Worm (Caenorhabditis elegans): Measurements from ENCODE around the gene ZK666.15.
"Not testable (repeated sequence)": the region's sequence is repeated elsewhere in the genome, so short reads cannot be mapped to it uniquely, and the experiment has no call there.

Gene ZK666.15

DNA sequence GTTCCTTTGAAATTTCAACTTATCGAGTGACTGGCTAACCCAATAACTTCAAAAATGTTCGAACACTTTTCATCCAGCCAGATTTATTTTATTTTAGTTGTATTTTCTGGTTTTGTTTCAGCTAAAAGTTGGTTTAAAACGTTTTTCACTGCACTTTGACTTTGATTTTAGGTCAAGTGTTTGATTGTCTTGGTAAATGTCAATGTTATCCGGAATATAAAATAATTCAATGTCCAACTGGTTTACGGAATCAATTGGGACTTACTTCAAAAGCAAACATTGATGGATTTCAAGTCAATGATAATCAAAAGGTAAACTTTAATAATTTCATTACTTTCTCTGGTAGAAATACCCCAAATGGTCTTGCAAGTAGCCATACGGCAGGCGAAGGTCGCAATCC lies 3.0 kb upstream of the ZK666.15 start:
- TF ChIP-seq him-1 (tag; optimal IDR thresholded peaks at IDR 0.05) (no peak), dao-5 (tag; optimal IDR thresholded peaks at IDR 0.05) (no peak), W03F9.2 (tag; optimal IDR thresholded peaks at IDR 0.05) (no peak)

DNA sequence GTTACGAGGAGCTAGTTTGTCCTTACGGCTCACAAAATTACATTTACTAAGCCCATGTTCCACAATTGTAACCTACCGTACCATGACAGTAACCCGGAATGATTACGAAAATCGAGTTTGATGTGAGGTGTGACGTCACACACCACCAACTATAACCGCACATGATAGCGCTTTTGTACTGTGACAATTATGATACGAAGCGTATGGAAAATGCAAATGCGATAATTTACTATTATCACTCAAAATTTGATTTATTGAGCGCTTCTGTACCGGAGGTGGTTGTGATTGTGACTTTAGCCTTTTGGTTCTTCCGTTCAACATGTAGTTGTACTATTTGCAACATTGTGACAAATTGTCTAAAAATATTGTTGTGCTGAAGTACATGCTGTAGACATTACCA lies 1.2 kb upstream of the ZK666.15 start:
- no peak for TF ChIP-seq dao-5 (tag; optimal IDR thresholded peaks at IDR 0.05)
- TF ChIP-seq him-1 (tag; optimal IDR thresholded peaks at IDR 0.05), result no peak
- TF ChIP-seq W03F9.2 (tag; optimal IDR thresholded peaks at IDR 0.05), result no peak

DNA sequence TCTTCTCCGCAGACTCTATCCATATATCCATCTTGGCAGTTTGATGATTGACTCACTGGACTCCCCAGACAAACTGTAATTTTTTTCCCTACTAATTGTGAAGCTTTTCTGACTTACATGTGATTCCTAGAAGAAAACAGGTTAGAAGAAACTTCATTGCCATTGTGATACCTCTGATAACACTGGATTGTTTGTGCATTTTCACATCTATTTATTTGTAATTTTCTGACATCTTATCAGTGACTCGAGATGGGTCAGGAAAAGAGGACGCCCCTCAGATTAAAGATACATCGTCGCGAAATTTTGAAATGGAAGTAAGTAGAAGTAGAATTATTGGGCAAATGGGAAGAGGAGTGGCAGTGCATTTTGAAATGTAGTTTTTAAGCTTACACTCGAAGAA lies 3.5 kb downstream of the ZK666.15 start, which contains the start of gene clec-61:
Gene clec-61, minus strand, starts transcription at position 209 of the 400 bp plus-strand sequence.
- TF ChIP-seq him-1 (tag; optimal IDR thresholded peaks at IDR 0.05) (no peak), W03F9.2 (tag; optimal IDR thresholded peaks at IDR 0.05) (no peak), dao-5 (tag; optimal IDR thresholded peaks at IDR 0.05) (no peak)

DNA sequence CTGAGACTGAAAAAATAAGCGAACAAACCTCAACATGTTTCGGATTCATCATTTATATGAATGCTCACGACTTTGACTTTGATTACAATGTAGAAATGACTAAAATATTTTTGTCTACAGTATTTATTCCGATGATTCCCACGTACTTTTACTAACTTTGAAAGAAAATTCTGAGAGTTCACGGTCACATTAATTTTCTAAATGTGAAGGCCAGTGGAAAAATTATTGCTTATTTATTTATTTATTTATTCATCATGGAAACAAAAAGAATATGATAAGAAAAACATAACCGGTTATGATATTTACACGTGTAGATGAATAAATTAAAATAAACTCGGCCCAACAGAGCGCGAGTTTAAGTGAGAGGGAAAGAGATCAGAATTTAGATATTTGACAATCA lies 6.2 kb downstream of the ZK666.15 start, which contains the start of gene ZK666.8:
Gene ZK666.8, minus strand, starts transcription at position 101 of the 400 bp plus-strand sequence.
- TF ChIP-seq dao-5, him-1, W03F9.2 (tag; optimal IDR thresholded peaks at IDR 0.05): not testable (repeated sequence)

DNA sequence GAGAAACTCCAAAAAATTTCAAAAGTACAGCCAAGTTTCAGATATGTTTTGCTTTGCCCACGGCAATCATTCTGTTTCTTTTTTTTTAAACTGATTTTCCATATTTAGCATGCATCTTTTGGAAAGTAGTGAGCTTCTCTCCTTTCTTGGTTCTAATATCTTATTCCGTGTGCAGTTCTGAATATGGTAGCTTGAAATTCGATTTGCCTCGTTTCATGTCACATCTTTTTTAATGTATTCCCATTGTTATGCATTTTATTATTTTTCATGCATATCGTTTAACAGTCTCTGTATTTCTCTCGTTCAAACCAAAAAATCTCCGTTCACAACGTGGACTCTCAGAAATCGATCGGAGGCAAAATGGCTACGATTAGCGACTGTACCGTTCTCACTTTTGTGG lies 7.6 kb downstream of the ZK666.15 start, which contains the start of gene ZK666.14:
Gene ZK666.14, plus strand, starts transcription at position 301 of the 400 bp plus-strand sequence.
- TF ChIP-seq W03F9.2 (tag; optimal IDR thresholded peaks at IDR 0.05), result no peak
- TF ChIP-seq dao-5 (tag; optimal IDR thresholded peaks at IDR 0.05), result no peak
- TF ChIP-seq him-1 (tag; optimal IDR thresholded peaks at IDR 0.05), result no peak

DNA sequence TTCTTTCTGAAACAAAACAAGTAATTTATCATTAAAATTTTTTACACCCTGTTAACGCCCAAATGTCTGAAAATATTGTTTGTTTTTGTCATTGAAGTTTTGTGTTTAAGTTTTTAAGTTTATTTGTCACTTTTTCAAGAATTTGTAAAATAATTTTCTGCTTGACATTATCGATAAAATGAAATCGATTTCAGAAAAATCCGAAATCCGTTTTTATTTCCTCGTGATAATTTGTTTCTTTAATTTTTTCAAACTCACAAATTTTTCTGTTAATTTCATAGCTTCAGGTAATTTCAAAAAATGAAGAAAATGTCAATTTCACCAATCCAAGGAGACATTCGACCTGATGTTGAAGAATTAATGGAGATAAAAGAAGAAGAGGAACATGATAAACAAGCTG lies 9.1 kb downstream of the ZK666.15 start, which contains the start of gene ZK666.12:
Gene ZK666.12, plus strand, starts transcription at position 301 of the 400 bp plus-strand sequence.
- no peak for TF ChIP-seq dao-5 (tag; optimal IDR thresholded peaks at IDR 0.05)
- no peak for TF ChIP-seq him-1 (tag; optimal IDR thresholded peaks at IDR 0.05)
- no peak for TF ChIP-seq W03F9.2 (tag; optimal IDR thresholded peaks at IDR 0.05)

DNA sequence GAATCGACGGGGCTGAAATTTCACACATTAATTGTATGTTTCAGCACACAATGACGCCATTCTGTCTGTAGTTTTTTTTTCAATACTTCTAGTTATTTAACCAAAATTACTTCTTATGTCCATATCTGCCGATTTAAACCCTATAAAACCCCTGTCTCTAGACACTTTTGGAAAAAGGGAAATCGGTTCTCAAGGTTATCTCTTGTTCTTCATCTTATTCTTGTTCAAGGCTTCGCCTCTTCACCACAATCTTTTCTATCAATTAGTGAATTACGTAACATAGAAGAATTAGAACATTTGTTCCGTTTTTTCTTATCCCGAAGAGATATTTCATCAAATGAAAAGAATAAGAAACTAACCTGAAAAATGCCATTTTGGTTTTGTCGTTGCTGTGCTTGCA lies 13.8 kb downstream of the ZK666.15 start:
- TF ChIP-seq W03F9.2 (tag; optimal IDR thresholded peaks at IDR 0.05), result no peak

DNA sequence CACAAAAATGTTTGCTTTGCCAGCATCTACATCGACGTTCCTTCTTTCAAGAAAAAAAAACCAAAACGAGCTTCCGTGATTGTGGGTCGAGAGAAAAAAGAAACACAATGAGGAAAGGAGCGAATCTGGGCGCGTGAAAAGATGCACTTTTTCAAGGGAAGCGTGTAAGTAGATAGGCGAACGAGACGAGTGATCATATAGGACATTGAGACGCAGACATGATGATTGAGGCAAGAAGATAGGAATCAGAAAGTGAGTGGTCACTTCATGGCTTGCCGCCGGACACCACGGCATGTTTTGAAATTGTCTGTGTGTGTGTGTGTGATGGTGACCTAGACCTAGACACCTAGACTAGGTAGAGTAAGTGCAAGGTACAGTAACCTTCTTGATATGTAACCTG lies 14.7 kb downstream of the ZK666.15 start:
- TF ChIP-seq him-1 (tag; optimal IDR thresholded peaks at IDR 0.05) (no peak), W03F9.2 (tag; optimal IDR thresholded peaks at IDR 0.05) (no peak), dao-5 (tag; optimal IDR thresholded peaks at IDR 0.05) (no peak)

DNA sequence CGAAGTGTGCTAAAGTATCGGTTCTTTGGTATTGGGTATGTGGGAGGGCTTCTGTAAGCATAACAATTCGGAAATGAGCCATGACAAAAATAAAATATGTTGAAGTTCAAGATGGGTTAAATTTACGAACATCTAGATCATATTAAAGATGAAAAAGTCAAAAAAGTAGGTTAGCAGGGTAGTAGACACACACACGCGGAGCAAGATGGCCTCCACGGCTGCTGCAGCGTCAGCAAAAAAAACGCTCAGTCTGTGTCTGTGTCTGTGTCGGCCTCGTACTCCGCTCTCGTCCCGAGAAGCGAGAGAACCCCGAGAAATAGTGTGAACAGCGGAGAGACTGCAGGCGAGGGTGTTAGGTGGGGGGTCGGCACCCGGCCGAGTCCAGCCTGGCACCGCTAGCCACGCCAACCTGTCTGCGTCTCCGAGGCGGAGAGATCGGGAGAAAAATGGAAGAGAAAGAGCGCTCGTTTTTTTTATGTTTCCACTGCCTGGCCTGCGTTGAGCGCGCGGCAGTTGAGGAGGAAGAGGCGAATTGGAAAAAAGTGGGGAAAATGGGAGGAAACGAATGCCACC lies 15.7 kb downstream of the ZK666.15 start, which contains the start of gene myrf-1:
Gene myrf-1, minus strand, starts transcription at position 51 of the 573 bp plus-strand sequence.
- peak; percentile 63 for TF ChIP-seq him-1 (tag; optimal IDR thresholded peaks at IDR 0.05)
- peak; percentile 56 for TF ChIP-seq dao-5 (tag; optimal IDR thresholded peaks at IDR 0.05)
- TF ChIP-seq W03F9.2 (tag; optimal IDR thresholded peaks at IDR 0.05), result peak; percentile 52

DNA sequence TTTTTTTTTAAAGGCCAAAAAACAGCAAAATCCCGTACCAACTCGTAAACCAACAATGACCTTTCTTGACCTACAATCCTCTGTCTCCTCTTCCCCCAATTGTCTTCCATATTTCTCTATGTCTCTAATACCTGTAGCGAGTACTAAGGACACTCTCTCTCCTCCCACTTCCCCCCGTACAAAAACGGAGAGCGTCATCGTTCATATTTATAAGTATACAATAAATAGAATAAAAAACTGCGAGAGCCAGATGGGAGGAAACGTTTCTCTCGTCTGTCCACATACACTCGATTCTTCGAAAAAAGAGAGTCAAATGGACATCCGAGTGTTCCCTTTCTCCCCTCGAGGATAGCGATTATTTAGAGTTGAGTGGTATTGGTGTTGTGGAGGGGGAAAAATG lies 17.9 kb downstream of the ZK666.15 start:
- TF ChIP-seq W03F9.2 (tag; optimal IDR thresholded peaks at IDR 0.05), result no peak
- TF ChIP-seq him-1 (tag; optimal IDR thresholded peaks at IDR 0.05), result no peak
- no peak for TF ChIP-seq dao-5 (tag; optimal IDR thresholded peaks at IDR 0.05)

DNA sequence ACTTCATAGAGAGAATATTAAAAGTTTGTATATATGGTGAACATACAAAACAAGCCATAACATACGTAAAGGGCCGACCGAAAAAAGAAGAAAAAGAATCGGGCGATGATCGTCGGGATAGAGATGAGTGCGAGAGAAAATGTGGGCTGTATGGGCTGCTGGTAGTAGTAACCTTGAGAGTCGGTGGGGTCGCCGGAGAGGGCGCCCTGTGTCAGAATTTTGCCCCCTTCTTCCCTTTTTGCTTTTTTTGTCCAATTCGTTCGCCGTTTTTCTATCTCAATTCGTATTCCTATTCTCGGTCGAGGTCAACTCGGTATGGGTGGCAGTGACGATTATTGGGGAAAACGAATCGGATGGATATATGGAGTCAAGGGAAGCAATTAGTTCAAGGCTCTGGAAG lies 19.1 kb downstream of the ZK666.15 start:
- TF ChIP-seq dao-5 (tag; optimal IDR thresholded peaks at IDR 0.05) (no peak), him-1 (tag; optimal IDR thresholded peaks at IDR 0.05) (no peak), W03F9.2 (tag; optimal IDR thresholded peaks at IDR 0.05) (no peak)

DNA sequence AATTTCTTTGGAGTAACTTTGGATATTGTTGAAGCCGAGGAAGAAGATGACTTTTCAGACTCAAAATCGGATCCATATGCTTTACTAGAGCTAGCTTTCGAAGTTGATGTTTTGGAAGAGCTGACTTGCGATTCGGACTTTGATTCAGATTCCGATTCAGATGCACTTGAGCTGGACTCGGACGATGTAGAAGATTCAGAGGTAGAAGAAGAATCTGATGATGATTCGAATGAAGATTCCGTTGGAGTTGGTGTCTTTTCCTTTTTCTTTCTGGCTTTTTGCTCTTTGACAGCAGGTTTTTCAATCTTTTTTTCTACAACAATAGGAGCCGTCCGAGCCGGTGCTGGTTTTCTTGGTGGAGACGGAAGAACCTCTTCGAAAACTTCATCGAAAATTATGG lies 21.1 kb downstream of the ZK666.15 start:
- no peak for TF ChIP-seq W03F9.2 (tag; optimal IDR thresholded peaks at IDR 0.05)

DNA sequence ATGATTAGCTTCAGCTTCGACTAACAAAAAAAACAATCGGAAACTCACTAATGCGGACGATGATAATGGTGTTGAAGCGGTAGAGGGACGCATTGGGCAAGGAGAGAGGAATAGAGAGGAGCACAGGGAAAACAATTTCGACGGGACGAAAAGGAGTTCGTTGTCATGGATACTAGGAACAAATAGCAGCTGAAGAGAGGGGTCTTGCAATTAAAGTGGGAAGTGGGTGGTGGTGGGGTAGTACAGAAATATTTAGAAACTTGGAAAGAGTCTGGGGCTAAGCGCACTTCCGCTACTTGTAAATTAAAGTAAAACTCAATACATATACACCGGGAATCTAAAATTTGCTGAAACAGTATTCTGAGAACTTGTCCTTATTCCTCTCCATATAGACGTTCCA lies 22.9 kb downstream of the ZK666.15 start, which contains the start of gene F59B10.2:
Gene F59B10.2, minus strand, starts transcription at position 101 of the 400 bp plus-strand sequence.
- TF ChIP-seq him-1 (tag; optimal IDR thresholded peaks at IDR 0.05), result no peak
- no peak for TF ChIP-seq W03F9.2 (tag; optimal IDR thresholded peaks at IDR 0.05)
- no peak for TF ChIP-seq dao-5 (tag; optimal IDR thresholded peaks at IDR 0.05)

DNA sequence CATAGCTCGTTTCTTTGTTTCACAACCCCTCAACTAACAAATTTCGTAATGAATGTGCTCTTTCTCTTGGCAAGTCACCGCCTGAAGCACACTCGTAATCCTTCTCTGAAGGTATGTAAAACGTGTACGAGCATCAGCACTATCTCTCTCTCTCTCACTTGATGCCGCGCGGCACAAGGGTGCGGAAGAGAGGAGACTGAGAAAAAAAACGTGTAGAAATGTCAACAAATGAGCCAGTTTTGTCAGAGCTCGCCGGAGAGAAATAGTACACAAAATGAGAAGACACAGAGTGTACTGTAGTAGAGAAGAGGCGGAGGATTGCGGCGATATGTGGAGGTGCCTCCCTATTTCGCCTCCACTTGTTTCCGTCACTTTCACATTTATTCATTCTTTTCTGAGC lies 23.4 kb downstream of the ZK666.15 start, which contains the start of gene F59B10.3:
Gene F59B10.3, plus strand, starts transcription at position 301 of the 400 bp plus-strand sequence.
- no peak for TF ChIP-seq him-1 (tag; optimal IDR thresholded peaks at IDR 0.05)
- no peak for TF ChIP-seq dao-5 (tag; optimal IDR thresholded peaks at IDR 0.05)
- no peak for TF ChIP-seq W03F9.2 (tag; optimal IDR thresholded peaks at IDR 0.05)

DNA sequence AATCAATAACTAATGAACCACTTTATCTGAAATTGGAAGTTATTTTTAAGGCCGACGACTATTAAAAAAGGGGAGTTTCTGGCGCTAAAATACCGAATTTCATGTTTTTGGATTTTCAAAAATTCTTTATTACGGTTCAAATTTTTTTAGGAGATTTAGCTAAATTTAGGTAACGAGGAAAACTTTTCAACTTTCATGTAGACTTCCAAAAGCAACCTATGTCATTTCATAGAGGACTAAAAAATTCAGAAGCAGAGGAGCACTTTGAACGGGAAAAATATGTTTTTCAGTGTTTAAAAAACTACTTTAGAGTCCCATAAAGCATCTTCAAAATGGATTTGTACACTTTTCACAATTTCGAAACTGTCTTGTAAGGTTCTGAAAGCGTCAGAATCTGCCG lies 26.5 kb downstream of the ZK666.15 start:
- no peak for TF ChIP-seq dao-5 (tag; optimal IDR thresholded peaks at IDR 0.05)
- no peak for TF ChIP-seq W03F9.2 (tag; optimal IDR thresholded peaks at IDR 0.05)
- TF ChIP-seq him-1 (tag; optimal IDR thresholded peaks at IDR 0.05), result no peak

Data from whole organism, L4/young adult.